Fruit fly (Drosophila melanogaster): ENCODE measurements around the gene RfC38.

DNA sequence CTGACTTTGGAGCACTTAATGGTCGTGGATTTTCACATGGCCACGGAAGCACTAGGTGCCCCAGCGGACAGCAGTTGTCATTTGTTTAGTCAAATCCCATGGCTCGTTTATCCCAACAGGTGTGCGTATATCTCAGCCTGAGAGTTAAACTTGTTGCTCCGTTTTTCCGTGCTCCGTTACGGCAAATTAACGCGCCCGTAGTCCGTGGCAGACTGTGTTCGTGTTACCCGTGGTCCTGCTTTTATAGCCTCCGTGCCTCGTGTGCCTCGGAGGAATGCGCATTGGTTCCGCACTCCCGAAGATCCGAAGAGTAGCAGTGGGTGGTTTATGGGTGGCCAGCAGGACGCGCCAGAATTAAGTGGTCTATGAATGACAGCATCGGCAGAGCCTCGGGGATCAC is 18.5 kb upstream of the RfC38 start, which contains the start of gene Gyc32E:
- TF ChIP-seq D1 (tag; optimal IDR thresholded peaks at IDR 0.05) (no peak), Ets98B (GFP tag; IDR thresholded peaks at IDR 0.05) (no peak), Snoo (tag; optimal IDR thresholded peaks at IDR 0.05) (no peak), CG9948 (tag; optimal IDR thresholded peaks at IDR 0.05) (no peak)
